Fruit fly (Drosophila melanogaster) whole organism, adult: ENCODE results near the gene CG17198.

Experiments used
- CG11617 ChIP-seq: fragments of 200-800 bp; sonication (Bioruptor generic); optimal IDR thresholded peaks from 2 replicates; lab custom pipeline; 2017; ENCODE audit warnings: mild to moderate bottlenecking, missing biosample characterization, missing genetic modification reagents, missing genetic modification characterization
- CG12768 ChIP-seq: fragments of 200-800 bp; sonication (Bioruptor generic); optimal IDR thresholded peaks from 2 replicates; lab custom pipeline; 2017; ENCODE audit warnings: missing biosample characterization, missing genetic modification characterization, mild to moderate bottlenecking, moderate library complexity, missing genetic modification reagents
- CG14711 ChIP-seq: fragments of 200-800 bp; sonication (Bioruptor generic); optimal IDR thresholded peaks from 2 replicates; lab custom pipeline; 2018; ENCODE audit warnings: missing biosample characterization, mild to moderate bottlenecking, missing genetic modification characterization, moderate library complexity
- CG1620 ChIP-seq: fragments of 200-800 bp; sonication (Bioruptor generic); optimal IDR thresholded peaks from 2 replicates; lab custom pipeline; 2016; ENCODE audit warnings: missing biosample characterization, missing genetic modification characterization
- CG33017 ChIP-seq: fragments of 200-800 bp; sonication (Bioruptor generic); optimal IDR thresholded peaks from 2 replicates; lab custom pipeline; 2018; ENCODE audit warnings: missing biosample characterization, mild to moderate bottlenecking, missing genetic modification characterization, moderate library complexity
- CG5204 ChIP-seq: fragments of 200-800 bp; sonication (Bioruptor generic); optimal IDR thresholded peaks from 2 replicates; lab custom pipeline; 2016; ENCODE audit warnings: missing biosample characterization, missing genetic modification characterization
- CG7045 ChIP-seq: fragments of 200-800 bp; sonication (Bioruptor generic); optimal IDR thresholded peaks from 2 replicates; lab custom pipeline; 2017; ENCODE audit warnings: missing biosample characterization, mild to moderate bottlenecking, missing genetic modification characterization
- CG7101 ChIP-seq: fragments of 200-800 bp; sonication (Bioruptor generic); optimal IDR thresholded peaks from 2 replicates; lab custom pipeline; 2018; ENCODE audit warnings: missing biosample characterization, mild to moderate bottlenecking, missing genetic modification characterization, moderate library complexity
- Clk ChIP-seq: fragments of 200-800 bp; sonication (Bioruptor generic); optimal IDR thresholded peaks from 2 replicates; lab custom pipeline; 2017; ENCODE audit warnings: missing biosample characterization, missing genetic modification characterization
- Crg-1 ChIP-seq: fragments of 200-800 bp; sonication (Bioruptor generic); optimal IDR thresholded peaks from 2 replicates; lab custom pipeline; 2016; ENCODE audit warnings: missing biosample characterization, missing genetic modification characterization
- Hr96 ChIP-seq: fragments of 200-800 bp; sonication (Bioruptor generic); optimal IDR thresholded peaks from 2 replicates; lab custom pipeline; 2016; ENCODE audit warnings: missing biosample characterization, missing genetic modification characterization
- Mnt ChIP-seq: fragments of 200-800 bp; sonication (Bioruptor generic); optimal IDR thresholded peaks from 2 replicates; lab custom pipeline; 2016; ENCODE audit warnings: missing biosample characterization, mild to moderate bottlenecking, missing genetic modification characterization
- bab1 ChIP-seq: fragments of 200-800 bp; sonication (Bioruptor generic); optimal IDR thresholded peaks from 3 replicates; lab custom pipeline; 2019; ENCODE audit warnings: missing biosample characterization, mild to moderate bottlenecking, missing genetic modification characterization, moderate library complexity
- cic ChIP-seq: fragments of 200-800 bp; sonication (Bioruptor generic); optimal IDR thresholded peaks from 2 replicates; lab custom pipeline; 2017; ENCODE audit warnings: missing biosample characterization, mild to moderate bottlenecking, missing genetic modification characterization, moderate library complexity
- cnc ChIP-seq, 2 experiments: fragments of >200 bp; optimal IDR thresholded peaks; 2 replicates each; lab custom pipeline; 2017
- kay ChIP-seq: fragments of 200-800 bp; sonication (Bioruptor generic); peaks from one replicate; lab custom pipeline; 2016; ENCODE audit warnings: missing biosample characterization, missing genetic modification characterization, borderline replicate concordance
- ovo ChIP-seq: fragments of 200-800 bp; sonication (Bioruptor generic); optimal IDR thresholded peaks from 2 replicates; lab custom pipeline; 2016; ENCODE audit warnings: missing biosample characterization, missing genetic modification characterization
- pad ChIP-seq: fragments of 200-800 bp; sonication (Bioruptor generic); optimal IDR thresholded peaks from 3 replicates; lab custom pipeline; 2017; ENCODE audit warnings: missing biosample characterization, missing genetic modification characterization, mild to moderate bottlenecking, moderate library complexity, missing genetic modification reagents
- tj ChIP-seq: fragments of 200-800 bp; sonication (Bioruptor generic); optimal IDR thresholded peaks from 3 replicates; lab custom pipeline; 2017; ENCODE audit warnings: missing biosample characterization, mild to moderate bottlenecking, missing genetic modification characterization, moderate library complexity
- toe ChIP-seq: fragments of 200-800 bp; sonication (Bioruptor generic); optimal IDR thresholded peaks from 2 replicates; lab custom pipeline; 2016; ENCODE audit warnings: missing biosample characterization, missing genetic modification characterization

CG17198 gene

DNA sequence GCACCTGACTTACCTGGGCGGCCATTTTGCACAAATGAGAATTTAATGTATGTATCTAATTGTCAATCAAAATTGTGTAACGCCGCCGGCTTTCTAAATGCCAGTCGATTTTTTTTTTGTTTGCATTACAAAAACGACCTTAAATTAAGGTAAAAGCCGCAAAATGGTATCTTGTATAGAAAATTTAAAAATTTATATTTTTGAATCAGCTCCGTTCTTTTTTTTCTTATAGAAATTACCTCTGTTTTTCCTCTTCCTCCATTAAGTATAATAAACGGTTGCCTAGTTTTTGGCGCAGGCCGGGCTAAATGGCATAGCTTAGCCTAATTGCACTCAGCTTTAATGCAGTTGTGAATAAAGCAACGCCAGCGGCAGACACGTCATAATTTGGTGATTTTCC lies 12.0 kb upstream of the CG17198 start, which contains the start of gene CG4960:
CG4960 (minus strand) TSS at position 101 of the 400 bp plus-strand sequence.
- TF ChIP-seq ovo (no peak), pad (GFP tag; lab: Kevin White, UChicago) (no peak), CG7101 (tag; lab: Kevin White, UChicago) (no peak), Crg-1 (GFP tag; lab: Kevin White, UChicago) (no peak), tj (GFP tag; lab: Kevin White, UChicago) (no peak), Mnt (GFP tag; lab: Kevin White, UChicago) (no peak), CG5204 (GFP tag; lab: Kevin White, UChicago) (no peak), Clk (GFP tag; lab: Kevin White, UChicago) (no peak), cnc (optimal IDR thresholded peaks at IDR 0.05; lab: Kevin White, UChicago) (no peak), CG14711 (tag; lab: Kevin White, UChicago) (no peak), cic (GFP tag; lab: Kevin White, UChicago) (no peak), CG12768 (GFP tag; lab: Kevin White, UChicago) (no peak), toe (GFP tag; lab: Kevin White, UChicago) (no peak), bab1 (GFP tag; lab: Kevin White, UChicago) (no peak), CG1620 (no peak), CG7045 (GFP tag; lab: Kevin White, UChicago) (no peak), CG11617 (GFP tag; lab: Kevin White, UChicago) (no peak), Hr96 (no peak), CG33017 (tag; lab: Kevin White, UChicago) (no peak), kay (GFP tag; lab: Kevin White, UChicago) (no peak)

DNA sequence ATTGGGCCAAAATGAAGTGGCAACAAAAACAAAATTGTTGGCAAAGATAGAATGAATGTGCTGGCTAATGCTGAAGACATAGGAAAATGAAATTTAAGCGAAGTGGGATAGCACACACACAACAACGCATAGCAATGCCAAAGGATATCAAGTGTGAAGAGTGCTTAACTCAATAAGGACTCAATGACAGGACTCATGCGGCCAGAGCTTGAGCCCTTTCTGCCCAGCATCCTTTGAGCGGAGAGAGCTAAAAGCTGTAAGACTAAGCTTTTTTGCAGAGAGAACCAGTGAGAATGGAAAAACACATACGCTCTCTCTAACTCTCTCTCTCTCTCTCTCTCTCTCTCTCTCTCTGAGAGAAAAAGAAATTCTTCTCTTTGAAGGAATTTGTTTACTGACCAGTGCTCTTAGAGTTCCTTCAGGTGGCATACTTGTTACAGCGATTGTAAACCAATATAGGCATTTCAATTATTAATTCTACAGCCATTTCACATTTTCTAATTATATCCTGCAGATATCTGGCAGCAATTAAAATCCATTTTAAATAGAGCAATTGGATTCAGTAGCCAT lies 7.8 kb upstream of the CG17198 start:
- TF ChIP-seq tj (GFP tag; lab: Kevin White, UChicago) (no peak), Crg-1 (GFP tag; lab: Kevin White, UChicago) (no peak), kay (GFP tag; lab: Kevin White, UChicago) (no peak), cic (GFP tag; lab: Kevin White, UChicago) (no peak), toe (GFP tag; lab: Kevin White, UChicago) (no peak), pad (GFP tag; lab: Kevin White, UChicago) (no peak), CG7101 (tag; lab: Kevin White, UChicago) (no peak), CG11617 (GFP tag; lab: Kevin White, UChicago) (no peak)

DNA sequence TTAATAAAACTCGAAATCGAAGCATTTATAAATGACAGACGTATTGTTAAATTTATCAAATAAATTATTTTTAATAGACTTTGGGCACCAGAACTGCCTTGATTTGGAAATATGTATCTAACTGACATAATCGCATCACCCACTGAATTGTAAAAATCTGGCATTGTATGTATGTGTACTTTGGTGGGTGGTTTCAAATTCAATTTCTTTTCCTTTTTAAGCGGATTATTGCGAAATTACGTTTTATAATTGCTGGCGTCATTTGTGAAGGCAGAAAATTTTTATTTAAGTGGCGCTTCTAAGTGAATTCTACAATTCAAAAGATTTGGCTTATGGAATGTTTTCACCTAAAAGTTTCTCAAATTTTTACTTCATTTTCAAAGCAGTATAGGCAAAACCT lies 3.0 kb upstream of the CG17198 start, which contains the start of gene CG4956:
CG4956 (minus strand) TSS at position 101 of the 400 bp plus-strand sequence.
- TF ChIP-seq Hr96 (no peak), ovo (no peak), Crg-1 (GFP tag; lab: Kevin White, UChicago) (no peak), CG7045 (GFP tag; lab: Kevin White, UChicago) (no peak)

DNA sequence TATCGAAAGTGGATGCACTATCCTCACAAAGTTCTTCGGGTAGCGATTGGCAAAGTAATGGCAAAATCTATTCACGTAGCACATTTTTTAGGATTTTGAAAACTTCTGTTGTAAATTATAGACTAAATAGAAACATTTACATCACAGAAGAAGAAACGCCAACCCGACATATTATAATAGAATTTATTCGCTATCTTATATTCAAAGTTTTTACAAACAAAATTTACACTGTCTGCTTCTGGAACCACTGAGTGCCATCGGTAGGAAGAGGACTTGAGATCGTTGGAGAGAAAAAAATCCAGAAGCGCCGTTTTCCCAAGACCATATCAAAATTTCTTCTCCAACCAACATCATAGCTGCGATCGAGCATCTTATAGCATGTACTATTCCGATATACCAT lies 1.9 kb upstream of the CG17198 start, which contains the start of gene CG17195:
CG17195 (minus strand) TSS at position 101 of the 400 bp plus-strand sequence.
- TF ChIP-seq tj (GFP tag; lab: Kevin White, UChicago), result no peak
- TF ChIP-seq CG7101 (tag; lab: Kevin White, UChicago), result no peak
- TF ChIP-seq Clk (GFP tag; lab: Kevin White, UChicago), result no peak
- no peak for TF ChIP-seq cic (GFP tag; lab: Kevin White, UChicago)
- no peak for TF ChIP-seq Hr96
- no peak for TF ChIP-seq CG7045 (GFP tag; lab: Kevin White, UChicago)
- no peak for TF ChIP-seq CG11617 (GFP tag; lab: Kevin White, UChicago)
- no peak for TF ChIP-seq bab1 (GFP tag; lab: Kevin White, UChicago)
- TF ChIP-seq pad (GFP tag; lab: Kevin White, UChicago), result no peak
- no peak for TF ChIP-seq toe (GFP tag; lab: Kevin White, UChicago)
- TF ChIP-seq cnc (optimal IDR thresholded peaks at IDR 0.05; lab: Kevin White, UChicago), result no peak
- no peak for TF ChIP-seq ovo
- no peak for TF ChIP-seq Mnt (GFP tag; lab: Kevin White, UChicago)
- TF ChIP-seq CG12768 (GFP tag; lab: Kevin White, UChicago), result no peak
- no peak for TF ChIP-seq CG1620
- no peak for TF ChIP-seq CG14711 (tag; lab: Kevin White, UChicago)
- TF ChIP-seq kay (GFP tag; lab: Kevin White, UChicago), result no peak
- TF ChIP-seq Crg-1 (GFP tag; lab: Kevin White, UChicago), result no peak

DNA sequence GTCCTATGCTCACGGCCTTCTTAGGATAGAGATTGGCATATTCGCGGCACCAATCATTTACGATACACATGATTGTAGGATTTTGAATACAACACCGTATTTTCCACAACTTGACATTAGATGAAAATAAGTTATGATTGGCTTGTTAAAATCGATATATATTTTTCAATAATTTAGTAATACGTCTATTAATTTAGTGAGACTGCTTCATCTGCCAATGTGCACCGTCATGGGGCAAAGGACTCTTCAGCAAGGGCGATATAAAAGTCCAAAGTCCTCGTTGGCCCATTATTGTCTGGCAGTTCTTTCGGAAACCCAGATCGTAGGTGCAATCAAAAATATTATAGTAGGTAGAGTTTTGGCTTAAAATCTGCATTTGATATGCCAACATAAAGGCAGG lies 968 bp upstream of the CG17198 start, which contains the start of gene CG17196:
CG17196 (minus strand) TSS at position 101 of the 400 bp plus-strand sequence.
- TF ChIP-seq CG1620 (no peak), cnc (optimal IDR thresholded peaks at IDR 0.05; lab: Kevin White, UChicago) (no peak), CG5204 (GFP tag; lab: Kevin White, UChicago) (no peak), Crg-1 (GFP tag; lab: Kevin White, UChicago) (no peak), CG33017 (tag; lab: Kevin White, UChicago) (no peak), CG12768 (GFP tag; lab: Kevin White, UChicago) (no peak), Clk (GFP tag; lab: Kevin White, UChicago) (no peak), kay (GFP tag; lab: Kevin White, UChicago) (no peak), tj (GFP tag; lab: Kevin White, UChicago) (no peak), bab1 (GFP tag; lab: Kevin White, UChicago) (no peak), toe (GFP tag; lab: Kevin White, UChicago) (no peak), pad (GFP tag; lab: Kevin White, UChicago) (no peak), ovo (no peak), CG7101 (tag; lab: Kevin White, UChicago) (no peak), CG7045 (GFP tag; lab: Kevin White, UChicago) (no peak), Mnt (GFP tag; lab: Kevin White, UChicago) (no peak)
